Worm (Caenorhabditis elegans): ENCODE data around the gene fbxc-15.
"Not testable (repeated sequence)": the region's sequence is repeated elsewhere in the genome, so short reads cannot be mapped to it uniquely, and the experiment has no call there.

DNA sequence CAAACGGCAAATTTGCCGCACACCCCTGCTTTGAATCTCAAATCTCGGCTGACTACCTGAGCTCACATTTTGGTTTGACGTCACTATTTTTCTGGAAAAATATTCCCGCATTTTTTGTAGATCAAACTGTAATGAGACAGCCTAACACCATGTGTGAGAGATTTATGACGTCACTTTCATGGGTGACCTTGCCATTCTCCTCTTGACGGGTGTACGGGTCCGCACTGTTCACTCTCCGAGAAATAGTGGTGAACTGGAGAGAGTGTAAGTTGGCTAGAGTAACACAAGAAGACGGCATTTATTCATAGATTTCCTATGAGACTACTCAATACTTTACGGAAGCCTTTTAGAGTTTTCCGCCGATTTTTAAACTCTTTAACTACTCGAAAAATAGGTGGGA, 6.5 kb downstream of the fbxc-15 start, which contains the start of gene fbxc-40:
- TF ChIP-seq flt-1 (GFP tag; IDR thresholded peaks at IDR 0.05); ztf-29 (GFP tag; IDR thresholded peaks at IDR 0.05); ztf-23 (GFP tag; IDR thresholded peaks at IDR 0.05); ref-1 (GFP tag; conservative IDR thresholded peaks at IDR 0.05): not testable (repeated sequence)

Measured in whole organism, midembryonic.